Fruit fly (Drosophila melanogaster) whole organism, embryonic: Measurements from ENCODE around the gene ct.

ENCODE experiments used
- BEAF-32 ChIP-seq: fragments of 200-800 bp; sonication (Bioruptor generic); optimal IDR thresholded peaks from 3 replicates; lab custom pipeline; 2017; ENCODE audit warnings: missing biosample characterization, missing genetic modification characterization, mild to moderate bottlenecking, moderate library complexity, missing genetic modification reagents
- Bgb ChIP-seq: fragments of 200-800 bp; sonication (Bioruptor generic); IDR thresholded peaks from 2 replicates; pipeline ENCODE4 v1.3.6; 2022; ENCODE audit warnings: missing biosample characterization, missing genetic modification characterization; ENCODE audit not compliant: partially characterized antibody
- CG11398 ChIP-seq: fragments of 200-800 bp; sonication (Bioruptor generic); optimal IDR thresholded peaks from 2 replicates; lab custom pipeline; 2016; ENCODE audit warnings: missing biosample characterization, missing genetic modification characterization
- CG12659 ChIP-seq: fragments of 200-800 bp; sonication (Bioruptor generic); optimal IDR thresholded peaks from 3 replicates; lab custom pipeline; 2017; ENCODE audit warnings: mild to moderate bottlenecking, missing biosample characterization, missing genetic modification reagents, missing genetic modification characterization
- CG13296 ChIP-seq: fragments of 200-800 bp; sonication (Bioruptor generic); optimal IDR thresholded peaks from 3 replicates; lab custom pipeline; 2018; ENCODE audit warnings: missing biosample characterization, mild to moderate bottlenecking, missing genetic modification characterization
- CG13894 ChIP-seq: fragments of 200-800 bp; sonication (Bioruptor generic); optimal IDR thresholded peaks from 3 replicates; lab custom pipeline; 2018; ENCODE audit warnings: missing biosample characterization, mild to moderate bottlenecking, missing genetic modification characterization, moderate library complexity
- CG16815 ChIP-seq: fragments of 200-800 bp; sonication (Bioruptor generic); optimal IDR thresholded peaks from 3 replicates; lab custom pipeline; 2017; ENCODE audit warnings: missing biosample characterization, mild to moderate bottlenecking, missing genetic modification characterization
- CG17359 ChIP-seq: fragments of 200-800 bp; sonication (Bioruptor generic); optimal IDR thresholded peaks from 3 replicates; lab custom pipeline; 2018; ENCODE audit warnings: missing biosample characterization, mild to moderate bottlenecking, missing genetic modification characterization, moderate library complexity
- CG17385 ChIP-seq: fragments of 200-800 bp; sonication (Bioruptor generic); optimal IDR thresholded peaks from 3 replicates; lab custom pipeline; 2018; ENCODE audit warnings: missing biosample characterization, mild to moderate bottlenecking, missing genetic modification characterization
- CG17802 ChIP-seq: fragments of 200-800 bp; sonication (Bioruptor generic); optimal IDR thresholded peaks from 2 replicates; lab custom pipeline; 2018; ENCODE audit warnings: missing biosample characterization, mild to moderate bottlenecking, missing genetic modification characterization, moderate library complexity
- CG30431 ChIP-seq: fragments of 200-800 bp; sonication (Bioruptor generic); optimal IDR thresholded peaks from 2 replicates; lab custom pipeline; 2017; ENCODE audit warnings: missing biosample characterization, missing genetic modification characterization
- CG32772 ChIP-seq: fragments of 200-800 bp; sonication (Bioruptor generic); IDR thresholded peaks from 2 replicates; pipeline ENCODE4 v1.3.6; 2022; ENCODE audit warnings: missing biosample characterization, missing genetic modification characterization
- CG3407 ChIP-seq: fragments of 200-800 bp; sonication (Bioruptor generic); optimal IDR thresholded peaks from 2 replicates; lab custom pipeline; 2018; ENCODE audit warnings: missing biosample characterization, mild to moderate bottlenecking, missing genetic modification characterization
- CG34376 ChIP-seq: fragments of 200-800 bp; sonication (Bioruptor generic); optimal IDR thresholded peaks from 2 replicates; lab custom pipeline; 2018; ENCODE audit warnings: missing biosample characterization, mild to moderate bottlenecking, missing genetic modification characterization
- CG3995 ChIP-seq: fragments of 200-800 bp; sonication (Bioruptor generic); optimal IDR thresholded peaks from 3 replicates; lab custom pipeline; 2016; ENCODE audit warnings: missing biosample characterization, missing genetic modification characterization
- CG4707 ChIP-seq: fragments of 200-800 bp; sonication (Bioruptor generic); optimal IDR thresholded peaks from 2 replicates; lab custom pipeline; 2018; ENCODE audit warnings: missing biosample characterization, mild to moderate bottlenecking, missing genetic modification characterization, moderate library complexity
- CG5245 ChIP-seq: fragments of 200-800 bp; sonication (Bioruptor generic); optimal IDR thresholded peaks from 3 replicates; lab custom pipeline; 2016; ENCODE audit warnings: missing biosample characterization, missing genetic modification characterization
- CG6254 ChIP-seq: fragments of 200-800 bp; sonication (Bioruptor generic); optimal IDR thresholded peaks from 3 replicates; lab custom pipeline; 2017; ENCODE audit warnings: mild to moderate bottlenecking, missing biosample characterization, missing genetic modification reagents, missing genetic modification characterization
- CG9609 ChIP-seq: fragments of 200-800 bp; sonication (Bioruptor generic); optimal IDR thresholded peaks from 3 replicates; lab custom pipeline; 2016; ENCODE audit warnings: missing biosample characterization, missing genetic modification characterization
- CG9727 ChIP-seq: fragments of 200-800 bp; sonication (Bioruptor generic); optimal IDR thresholded peaks from 3 replicates; lab custom pipeline; 2017; ENCODE audit warnings: missing biosample characterization, mild to moderate bottlenecking, missing genetic modification characterization
- CG9817 ChIP-seq: fragments of 200-800 bp; sonication (Bioruptor generic); optimal IDR thresholded peaks from 2 replicates; lab custom pipeline; 2018; ENCODE audit warnings: missing biosample characterization, mild to moderate bottlenecking, missing genetic modification characterization, moderate library complexity
- CG9932 ChIP-seq: fragments of 200-800 bp; sonication (Bioruptor generic); IDR thresholded peaks from 2 replicates; pipeline ENCODE4 v1.3.6; 2022; ENCODE audit warnings: missing biosample characterization, missing genetic modification characterization
- CrebB ChIP-seq: fragments of 200-800 bp; sonication (Bioruptor generic); optimal IDR thresholded peaks from 3 replicates; lab custom pipeline; 2018; ENCODE audit warnings: missing biosample characterization, mild to moderate bottlenecking, missing genetic modification characterization
- Doc2 ChIP-seq: fragments of 200-800 bp; sonication (Bioruptor generic); IDR thresholded peaks from 2 replicates; pipeline ENCODE4 v1.3.6; 2022; ENCODE audit warnings: missing biosample characterization, missing genetic modification characterization
- HmgD ChIP-seq: fragments of 200-800 bp; sonication (Bioruptor generic); optimal IDR thresholded peaks from 3 replicates; lab custom pipeline; 2016; ENCODE audit warnings: missing biosample characterization, missing genetic modification characterization
- Jarid2 ChIP-seq: fragments of 200-800 bp; sonication (Bioruptor generic); optimal IDR thresholded peaks from 3 replicates; lab custom pipeline; 2017; ENCODE audit warnings: mild to moderate bottlenecking, missing biosample characterization, missing genetic modification reagents, missing genetic modification characterization
- MBD-R2 ChIP-seq: fragments of 200-800 bp; sonication (Bioruptor generic); IDR thresholded peaks from 2 replicates; pipeline ENCODE4 v1.3.6; 2022; ENCODE audit warnings: missing biosample characterization, missing genetic modification characterization
- NC2β ChIP-seq: fragments of 200-800 bp; sonication (Bioruptor generic); optimal IDR thresholded peaks from 2 replicates; lab custom pipeline; 2016; ENCODE audit warnings: missing biosample characterization, missing genetic modification characterization
- Nf-YA ChIP-seq: fragments of 200-800 bp; sonication (Bioruptor generic); IDR thresholded peaks from 2 replicates; pipeline ENCODE4 v1.3.6; 2022; ENCODE audit warnings: missing biosample characterization, missing genetic modification characterization
- Spps ChIP-seq: fragments of 200-800 bp; sonication (Bioruptor generic); optimal IDR thresholded peaks from 2 replicates; lab custom pipeline; 2018; ENCODE audit warnings: missing biosample characterization, mild to moderate bottlenecking, missing genetic modification characterization
- Xrp1 ChIP-seq: fragments of 200-800 bp; sonication (Bioruptor generic); IDR thresholded peaks from 2 replicates; pipeline ENCODE4 v1.3.6; 2022; ENCODE audit warnings: missing biosample characterization, missing genetic modification characterization
- al ChIP-seq: fragments of 200-800 bp; sonication (Bioruptor generic); IDR thresholded peaks from 2 replicates; pipeline ENCODE4 v1.3.6; 2022; ENCODE audit warnings: missing biosample characterization, missing genetic modification characterization
- ara ChIP-seq: fragments of 200-800 bp; sonication (Bioruptor generic); IDR thresholded peaks from 2 replicates; pipeline ENCODE4 v1.3.6; 2022; ENCODE audit warnings: missing biosample characterization, missing genetic modification characterization
- cad ChIP-seq: fragments of >200 bp; optimal IDR thresholded peaks from 2 replicates; lab custom pipeline; 2017; ENCODE audit warnings: missing biosample characterization, missing genetic modification characterization
- cato ChIP-seq: fragments of 200-800 bp; sonication (Bioruptor generic); optimal IDR thresholded peaks from 2 replicates; lab custom pipeline; 2016; ENCODE audit warnings: missing biosample characterization, missing genetic modification characterization, borderline replicate concordance
- crc ChIP-seq: fragments of 200-800 bp; sonication (Bioruptor generic); optimal IDR thresholded peaks from 2 replicates; lab custom pipeline; 2016; ENCODE audit warnings: missing biosample characterization, missing genetic modification characterization
- dm ChIP-seq: fragments of 200-800 bp; sonication (Bioruptor generic); optimal IDR thresholded peaks from 3 replicates; lab custom pipeline; 2016; ENCODE audit warnings: missing biosample characterization, missing genetic modification characterization
- gem ChIP-seq: fragments of 200-800 bp; sonication (Bioruptor generic); optimal IDR thresholded peaks from 2 replicates; lab custom pipeline; 2019; ENCODE audit warnings: missing biosample characterization, mild to moderate bottlenecking, missing genetic modification characterization, moderate library complexity
- kah ChIP-seq: fragments of 200-800 bp; sonication (Bioruptor generic); optimal IDR thresholded peaks from 2 replicates; lab custom pipeline; 2018; ENCODE audit warnings: missing biosample characterization, mild to moderate bottlenecking, missing genetic modification characterization
- lov ChIP-seq, 2 experiments: fragments of 200-800 bp in 1 of 2; fragments of >200 bp in 1 of 2; sonication (Bioruptor generic) in 1 of 2; IDR thresholded peaks in 1 of 2; optimal IDR thresholded peaks in 1 of 2; 2 replicates in 1 of 2; 3 replicates in 1 of 2; pipeline versions ENCODE4 v1.3.6 to Lab custom; 2017 to 2022; ENCODE audit warnings: missing biosample characterization in 1 of 2, missing genetic modification characterization in 1 of 2
- peb ChIP-seq: fragments of 200-800 bp; sonication (Bioruptor generic); IDR thresholded peaks from 2 replicates; pipeline ENCODE4 v1.3.6; 2022; ENCODE audit warnings: missing biosample characterization, missing genetic modification characterization
- pros ChIP-seq: fragments of 200-800 bp; sonication (Bioruptor generic); optimal IDR thresholded peaks from 3 replicates; lab custom pipeline; 2019; ENCODE audit warnings: missing biosample characterization, mild to moderate bottlenecking, missing genetic modification characterization, moderate library complexity
- pum ChIP-seq: fragments of 200-800 bp; sonication (Bioruptor generic); optimal IDR thresholded peaks from 2 replicates; lab custom pipeline; 2016; ENCODE audit warnings: missing biosample characterization, missing genetic modification characterization
- repo ChIP-seq: fragments of 200-800 bp; sonication (Bioruptor generic); optimal IDR thresholded peaks from 2 replicates; lab custom pipeline; 2016; ENCODE audit warnings: missing biosample characterization, missing genetic modification characterization
- rib ChIP-seq: fragments of 200-800 bp; sonication (Bioruptor generic); IDR thresholded peaks from 2 replicates; pipeline ENCODE4 v1.3.6; 2022; ENCODE audit warnings: missing biosample characterization, missing genetic modification characterization
- salm ChIP-seq: fragments of 200-800 bp; sonication (Bioruptor generic); optimal IDR thresholded peaks from 2 replicates; lab custom pipeline; 2018; ENCODE audit warnings: missing biosample characterization, mild to moderate bottlenecking, missing genetic modification characterization
- sim ChIP-seq: fragments of 200-800 bp; sonication (Bioruptor generic); IDR thresholded peaks from 2 replicates; pipeline ENCODE4 v1.3.6; 2022; ENCODE audit warnings: missing biosample characterization, missing genetic modification characterization
- slp2 ChIP-seq: fragments of 200-800 bp; sonication (Bioruptor generic); optimal IDR thresholded peaks from 2 replicates; lab custom pipeline; 2016; ENCODE audit warnings: missing biosample characterization, missing genetic modification characterization
- sob ChIP-seq: fragments of 200-800 bp; sonication (Bioruptor generic); IDR thresholded peaks from 2 replicates; pipeline ENCODE4 v1.3.6; 2022; ENCODE audit warnings: missing biosample characterization, missing genetic modification characterization
- sug ChIP-seq: fragments of 200-800 bp; optimal IDR thresholded peaks from 2 replicates; lab custom pipeline; 2019; ENCODE audit warnings: missing biosample characterization, mild to moderate bottlenecking, missing genetic modification characterization, moderate library complexity

Gene ct

dm6 chrX:7651657-7652056, 43.4 kb downstream of the ct start (continued):
- no peak for TF ChIP-seq CG17802 (tag; lab: Kevin White, UChicago)
- TF ChIP-seq ara (GFP tag; lab: Robert Waterston, UW) = peak; percentile 68; the same call in 1 of the 2 replicates
- TF ChIP-seq CG13894 (tag; lab: Kevin White, UChicago) = no peak
- TF ChIP-seq Nf-YA (GFP tag; lab: Robert Waterston, UW) = peak; percentile 52; the same call in 1 of the 2 replicates
- TF ChIP-seq sob (GFP tag; lab: Robert Waterston, UW) = peak; percentile 81
- peak; percentile 56 for TF ChIP-seq CG11398 (GFP tag; lab: Kevin White, UChicago)
- TF ChIP-seq HmgD (GFP tag; lab: Kevin White, UChicago) = peak; percentile 31
- TF ChIP-seq CG34376 (GFP tag; lab: Kevin White, UChicago) = no peak
- TF ChIP-seq sim (GFP tag; lab: Robert Waterston, UW) = no peak
- no peak for TF ChIP-seq Bgb
- no peak for TF ChIP-seq cad (GFP tag; lab: Kevin White, UChicago)
- TF ChIP-seq CG12659 (GFP tag; lab: Kevin White, UChicago) = peak; percentile 56
- TF ChIP-seq al (GFP tag; lab: Robert Waterston, UW) = peak; percentile 38; the same call in 1 of the 2 replicates
- TF ChIP-seq MBD-R2 (GFP tag; lab: Robert Waterston, UW) = no peak; the same call in 1 of the 2 replicates
- peak; percentile 49 for TF ChIP-seq slp2 (GFP tag; lab: Kevin White, UChicago)
- peak; percentile 12 for TF ChIP-seq CG5245
- peak; percentile 34 for TF ChIP-seq repo (GFP tag; lab: Kevin White, UChicago)
- TF ChIP-seq CG3995 (GFP tag; lab: Kevin White, UChicago) = no peak
- peak; percentile 53 for TF ChIP-seq CG30431 (GFP tag; lab: Kevin White, UChicago)
- TF ChIP-seq salm (tag; lab: Kevin White, UChicago) = peak; percentile 18
- no peak for TF ChIP-seq pros (GFP tag; lab: Kevin White, UChicago)
- 0 out of 2 replicates have a peak, but pooled peaks have one; percentile 32 for TF ChIP-seq Doc2 (GFP tag; lab: Robert Waterston, UW)
- peak; percentile 50; the same call in 1 of the 2 replicates for TF ChIP-seq rib (GFP tag; lab: Robert Waterston, UW)
- peak; percentile 35 for TF ChIP-seq CG16815 (GFP tag; lab: Kevin White, UChicago)
- TF ChIP-seq sug (tag; lab: Kevin White, UChicago) = peak; percentile 33
- no peak for TF ChIP-seq Spps (tag; lab: Kevin White, UChicago)
- TF ChIP-seq gem (tag; lab: Kevin White, UChicago) = peak; percentile 83
- no peak for TF ChIP-seq kah
- TF ChIP-seq CG17385 (GFP tag; lab: Kevin White, UChicago) = peak; percentile 37
- peak; percentile 61 for TF ChIP-seq CG9609
- TF ChIP-seq cato (GFP tag; lab: Kevin White, UChicago) = no peak
- TF ChIP-seq CG32772 (GFP tag; lab: Robert Waterston, UW) = peak; percentile 55; the same call in 1 of the 2 replicates
- TF ChIP-seq CrebB (tag; lab: Kevin White, UChicago) = no peak
- no peak for TF ChIP-seq BEAF-32
- peak; percentile 49 for TF ChIP-seq CG13296 (GFP tag; lab: Kevin White, UChicago)
- TF ChIP-seq crc (GFP tag; lab: Kevin White, UChicago) = peak; percentile 24
- TF ChIP-seq CG3407 = no peak
- TF ChIP-seq Jarid2 (GFP tag; lab: Kevin White, UChicago) = no peak
- TF ChIP-seq CG9727 (GFP tag; lab: Kevin White, UChicago) = peak; percentile 57
- peak; percentile 72 for TF ChIP-seq CG9932 (GFP tag; lab: Robert Waterston, UW)
- peak; percentile 71 for TF ChIP-seq Xrp1 (GFP tag; lab: Robert Waterston, UW)
- TF ChIP-seq CG17359 (tag; lab: Kevin White, UChicago) = peak; percentile 61
- peak; percentile 21 for TF ChIP-seq dm (GFP tag; lab: Kevin White, UChicago)
- peak; percentile 33 for TF ChIP-seq NC2β (GFP tag; lab: Kevin White, UChicago)
- peak; percentile 76 for TF ChIP-seq CG9817 (tag; lab: Kevin White, UChicago)
- TF ChIP-seq CG6254 = peak; percentile 12
- TF ChIP-seq CG4707 (GFP tag; lab: Kevin White, UChicago) = no peak
- TF ChIP-seq pum (GFP tag; lab: Kevin White, UChicago) = peak; percentile 23
- no peak for TF ChIP-seq lov (optimal IDR thresholded peaks at IDR 0.05; lab: Kevin White, UChicago)
- peak; percentile 24; the same call in 1 of the 3 replicates for TF ChIP-seq lov (GFP tag; IDR thresholded peaks at IDR 0.05; lab: Robert Waterston, UW)
- TF ChIP-seq peb (GFP tag; lab: Robert Waterston, UW) = 0 out of 2 replicates have a peak, but pooled peaks have one; percentile 28
